Fruit fly (Drosophila melanogaster) whole organism, embryonic: ENCODE measurements around the gene Fbw5.

Experiments
- CG10274 ChIP-seq: fragments of 200-800 bp; sonication (Bioruptor generic); optimal IDR thresholded peaks from 3 replicates; lab custom pipeline; 2017; ENCODE audit warnings: missing biosample characterization, mild to moderate bottlenecking, missing genetic modification characterization
- CG6791 ChIP-seq: fragments of 200-800 bp; sonication (Bioruptor generic); IDR thresholded peaks from 3 replicates; pipeline ENCODE4 v1.3.6; 2022; ENCODE audit warnings: missing biosample characterization, missing genetic modification characterization; ENCODE audit not compliant: partially characterized antibody
- Lpt ChIP-seq: fragments of >200 bp; optimal IDR thresholded peaks from 2 replicates; lab custom pipeline; 2018; ENCODE audit warnings: missing biosample characterization, missing genetic modification characterization
- fru ChIP-seq: fragments of >200 bp; optimal IDR thresholded peaks from 2 replicates; lab custom pipeline; 2017
- ind ChIP-seq: fragments of 200-800 bp; sonication (Bioruptor generic); optimal IDR thresholded peaks from 3 replicates; lab custom pipeline; 2016; ENCODE audit warnings: missing biosample characterization, missing genetic modification characterization
- inv ChIP-seq: fragments of 200-800 bp; sonication (Bioruptor generic); IDR thresholded peaks from 2 replicates; pipeline ENCODE4 v1.3.6; 2022; ENCODE audit warnings: missing biosample characterization, missing genetic modification characterization; ENCODE audit not compliant: partially characterized antibody

DNA sequence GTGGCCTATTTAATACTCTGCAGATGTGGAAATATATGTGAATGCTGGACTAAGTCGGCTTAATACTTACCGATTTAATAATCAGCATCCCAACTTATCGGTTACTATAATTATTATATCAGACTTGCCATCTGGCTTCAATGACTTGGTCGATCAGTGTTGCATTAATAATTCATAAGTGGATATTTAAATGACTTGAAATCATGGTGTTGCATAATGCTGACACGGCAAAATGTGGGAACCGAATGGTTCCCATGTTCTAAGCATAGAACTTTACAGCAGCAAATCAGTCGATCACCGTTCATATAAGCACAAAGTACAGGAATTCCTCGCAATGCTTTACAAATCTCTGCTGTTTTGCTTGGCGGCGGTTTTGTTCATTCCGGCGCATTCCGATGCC is 5.5 kb downstream of the Fbw5 start, which contains the start of gene CG34180:
- TF ChIP-seq ind (GFP tag; lab: Kevin White, UChicago) (no peak), CG10274 (no peak), fru (no peak), Lpt (GFP tag; lab: Kevin White, UChicago) (no peak), inv (no peak), CG6791 (no peak)
